Worm (Caenorhabditis elegans) whole organism, L1 larva: ENCODE data around the gene T28A8.5.

ENCODE experiments used
- C34B4.2 ChIP-seq: sonication (generic microtip); optimal IDR thresholded peaks from 2 replicates; lab custom pipeline; 2017; ENCODE audit warnings: mild to moderate bottlenecking, missing genetic modification characterization, missing compliant biosample characterization
- F16B12.6 ChIP-seq: fragments of 150-350 bp; optimal IDR thresholded peaks from 2 replicates; lab custom pipeline; 2014; ENCODE audit warnings: missing biosample characterization, missing genetic modification characterization
- Y116A8C.19 ChIP-seq: sonication (generic microtip); optimal IDR thresholded peaks from 2 replicates; lab custom pipeline; 2016; ENCODE audit warnings: missing compliant biosample characterization, missing genetic modification characterization, borderline replicate concordance
- aha-1 ChIP-seq: fragments of 150-350 bp; optimal IDR thresholded peaks from 2 replicates; lab custom pipeline; 2014; ENCODE audit warnings: missing biosample characterization, missing genetic modification characterization
- blmp-1 ChIP-seq: fragments of 150-350 bp; optimal IDR thresholded peaks from 2 replicates; lab custom pipeline; 2014; ENCODE audit warnings: missing biosample characterization, missing genetic modification characterization
- ceh-88 ChIP-seq: fragments of 200-800 bp; sonication (Bioruptor generic); IDR thresholded peaks from 2 replicates; pipeline ENCODE4 v1.3.6; 2022; ENCODE audit warnings: missing genetic modification characterization, missing compliant biosample characterization
- dpl-1 ChIP-seq, 3 experiments: fragments of 150-350 bp in 2 of 3; sonication (generic microtip) in 1 of 3; optimal IDR thresholded peaks; 2 replicates each; lab custom pipeline; 2014 to 2017; ENCODE audit warnings: missing biosample characterization in 3 of 3, missing genetic modification characterization in 3 of 3, missing genetic modification reagents in 3 of 3
- efl-1 ChIP-seq, 4 experiments: fragments of 150-350 bp; optimal IDR thresholded peaks in 3 of 4; peaks in 1 of 4; 1 replicate in 1 of 4; 2 replicates in 3 of 4; lab custom pipeline; 2014; ENCODE audit warnings: missing biosample characterization in 2 of 4, missing genetic modification characterization in 2 of 4, missing genetic modification reagents in 2 of 4
- efl-3 ChIP-seq: fragments of 200-800 bp; sonication (Bioruptor generic); optimal IDR thresholded peaks from 2 replicates; lab custom pipeline; 2018; ENCODE audit warnings: mild to moderate bottlenecking, missing genetic modification characterization, missing compliant biosample characterization
- elt-2 ChIP-seq: sonication (generic microtip); optimal IDR thresholded peaks from 2 replicates; lab custom pipeline; 2016; ENCODE audit warnings: missing genetic modification characterization, mild to moderate bottlenecking, inconsistent platforms, missing compliant biosample characterization, missing genetic modification reagents
- elt-3 ChIP-seq, 6 experiments: fragments of 150-350 bp in 1 of 6; sonication (generic microtip); optimal IDR thresholded peaks; 2 replicates each; lab custom pipeline; 2017 to 2018; ENCODE audit warnings: missing biosample characterization in 6 of 6, missing genetic modification characterization in 6 of 6, inconsistent platforms in 1 of 6
- fkh-10 ChIP-seq: sonication (generic microtip); optimal IDR thresholded peaks from 2 replicates; lab custom pipeline; 2017; ENCODE audit warnings: missing biosample characterization, missing genetic modification reagents, missing genetic modification characterization
- hlh-4 ChIP-seq: sonication (generic microtip); optimal IDR thresholded peaks from 2 replicates; lab custom pipeline; 2016; ENCODE audit warnings: mild to moderate bottlenecking, missing genetic modification characterization, missing compliant biosample characterization
- hpl-2 ChIP-seq: fragments of 150-350 bp; optimal IDR thresholded peaks from 2 replicates; lab custom pipeline; 2014; ENCODE audit warnings: missing biosample characterization, missing genetic modification reagents, missing genetic modification characterization
- irx-1 ChIP-seq: sonication (generic microtip); optimal IDR thresholded peaks from 2 replicates; lab custom pipeline; 2016; ENCODE audit warnings: missing genetic modification characterization, missing compliant biosample characterization
- isw-1 ChIP-seq: fragments of 200-800 bp; sonication (Bioruptor generic); IDR thresholded peaks from 2 replicates; pipeline ENCODE4 v1.3.6; 2022; ENCODE audit warnings: missing genetic modification characterization, missing compliant biosample characterization
- lin-13 ChIP-seq: fragments of 150-350 bp; optimal IDR thresholded peaks from 2 replicates; lab custom pipeline; 2014; ENCODE audit warnings: missing biosample characterization, missing genetic modification reagents, missing genetic modification characterization
- lin-14 ChIP-seq: fragments of 200-800 bp; sonication (Bioruptor generic); optimal IDR thresholded peaks from 2 replicates; lab custom pipeline; 2018; ENCODE audit warnings: mild to moderate bottlenecking, missing genetic modification characterization, moderate library complexity, missing compliant biosample characterization
- lin-35 ChIP-seq, 2 experiments: fragments of 150-350 bp; optimal IDR thresholded peaks; 2 replicates each; lab custom pipeline; 2014; ENCODE audit warnings: missing biosample characterization in 2 of 2, missing genetic modification characterization in 2 of 2, missing genetic modification reagents in 2 of 2
- lir-3 ChIP-seq: sonication (generic microtip); optimal IDR thresholded peaks from 2 replicates; lab custom pipeline; 2016; ENCODE audit warnings: mild to moderate bottlenecking, missing genetic modification characterization, moderate library complexity, missing compliant biosample characterization; ENCODE audit not compliant: poor library complexity
- mef-2 ChIP-seq: fragments of 150-350 bp; optimal IDR thresholded peaks from 2 replicates; lab custom pipeline; 2014; ENCODE audit warnings: missing biosample characterization, missing genetic modification characterization
- nhr-11 ChIP-seq: fragments of 150-350 bp; optimal IDR thresholded peaks from 2 replicates; lab custom pipeline; 2014; ENCODE audit warnings: missing biosample characterization, missing genetic modification characterization
- nhr-12 ChIP-seq: sonication (generic microtip); optimal IDR thresholded peaks from 2 replicates; lab custom pipeline; 2017; ENCODE audit warnings: missing biosample characterization, missing genetic modification characterization
- nhr-19 ChIP-seq: fragments of 200-800 bp; sonication (Bioruptor generic); conservative IDR thresholded peaks from 2 replicates; pipeline ENCODE4 v1.3.6; 2022; ENCODE audit warnings: missing genetic modification characterization, missing compliant biosample characterization
- nhr-20 ChIP-seq: sonication (generic microtip); optimal IDR thresholded peaks from 2 replicates; lab custom pipeline; 2016; ENCODE audit warnings: mild to moderate bottlenecking, missing genetic modification characterization, missing compliant biosample characterization
- nhr-47 ChIP-seq: sonication (generic microtip); optimal IDR thresholded peaks from 2 replicates; lab custom pipeline; 2016; ENCODE audit warnings: mild to moderate bottlenecking, missing genetic modification characterization, moderate library complexity, missing compliant biosample characterization
- nhr-71 ChIP-seq: sonication (generic microtip); optimal IDR thresholded peaks from 2 replicates; lab custom pipeline; 2016; ENCODE audit warnings: mild to moderate bottlenecking, missing genetic modification characterization, moderate library complexity, missing compliant biosample characterization
- nhr-85 ChIP-seq: sonication (generic microtip); peaks from one replicate; lab custom pipeline; 2016; ENCODE audit warnings: missing genetic modification characterization, inconsistent platforms, missing compliant biosample characterization
- pax-3 ChIP-seq: fragments of 200-800 bp; sonication (Bioruptor generic); optimal IDR thresholded peaks from 2 replicates; lab custom pipeline; 2018; ENCODE audit warnings: mild to moderate bottlenecking, missing genetic modification characterization, moderate library complexity, missing compliant biosample characterization
- pqm-1 ChIP-seq: sonication (generic microtip); optimal IDR thresholded peaks from 3 replicates; lab custom pipeline; 2017; ENCODE audit warnings: missing biosample characterization, missing genetic modification characterization
- skn-1 ChIP-seq: fragments of 150-350 bp; optimal IDR thresholded peaks from 2 replicates; lab custom pipeline; 2014; ENCODE audit warnings: missing biosample characterization, missing genetic modification characterization
- swsn-7 ChIP-seq: sonication (generic microtip); optimal IDR thresholded peaks from 2 replicates; lab custom pipeline; 2016; ENCODE audit warnings: missing genetic modification characterization, missing compliant biosample characterization
- tbx-2 ChIP-seq: sonication (generic microtip); optimal IDR thresholded peaks from 2 replicates; lab custom pipeline; 2016; ENCODE audit warnings: missing genetic modification characterization, missing compliant biosample characterization
- unc-130 ChIP-seq: fragments of 150-350 bp; optimal IDR thresholded peaks from 2 replicates; lab custom pipeline; 2017; ENCODE audit warnings: missing biosample characterization, missing genetic modification characterization, inconsistent platforms
- unc-62 ChIP-seq: fragments of 150-350 bp; optimal IDR thresholded peaks from 2 replicates; lab custom pipeline; 2014; ENCODE audit warnings: missing biosample characterization, missing genetic modification reagents, missing genetic modification characterization
- unc-98 ChIP-seq: fragments of 200-800 bp; sonication (Bioruptor generic); IDR thresholded peaks from 2 replicates; pipeline ENCODE4 v1.3.6; 2022; ENCODE audit warnings: missing genetic modification characterization, missing compliant biosample characterization
- vab-15 ChIP-seq: sonication (generic microtip); optimal IDR thresholded peaks from 2 replicates; lab custom pipeline; 2017; ENCODE audit warnings: missing genotype, mild to moderate bottlenecking, missing genetic modification characterization, missing compliant biosample characterization
- zag-1 ChIP-seq: fragments of 150-350 bp; optimal IDR thresholded peaks from 2 replicates; lab custom pipeline; 2014; ENCODE audit warnings: missing biosample characterization, missing genetic modification characterization
- ztf-11 ChIP-seq, 2 experiments: sonication (generic microtip); optimal IDR thresholded peaks; 2 replicates each; lab custom pipeline; 2016 to 2017; ENCODE audit warnings: missing genetic modification characterization in 2 of 2, missing biosample characterization in 1 of 2, missing compliant biosample characterization in 1 of 2

Gene T28A8.5

ce11 chrIII:13535735-13536390 lies 34.4 kb downstream of the T28A8.5 start:
- TF ChIP-seq tbx-2 (no peak), efl-1 (optimal IDR thresholded peaks at IDR 0.05; lab: Kevin White, UChicago) (no peak), efl-1 (GFP tag; optimal IDR thresholded peaks at IDR 0.05 in 1 of 2; lab: Kevin White, UChicago) (peak in 1 of 2 experiments; percentile 39)

DNA sequence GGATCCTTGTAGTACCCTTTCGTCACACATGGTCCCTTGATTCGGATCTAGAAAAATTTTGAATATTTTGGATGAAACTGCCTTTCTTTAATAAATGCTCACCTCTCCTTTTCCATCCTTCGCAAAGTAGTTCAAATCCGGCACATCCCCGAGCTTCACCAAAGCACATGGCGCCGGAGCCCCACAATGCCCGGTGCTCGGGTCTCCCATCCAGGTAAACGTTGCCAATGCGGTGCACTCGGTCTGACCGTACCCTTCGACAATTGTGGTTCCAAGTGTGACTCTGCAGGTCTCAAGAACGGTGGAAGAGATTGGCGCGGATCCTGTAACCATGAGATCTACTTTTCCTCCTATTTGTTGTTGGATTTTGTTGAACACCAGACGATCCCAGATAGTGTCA lies 39.4 kb downstream of the T28A8.5 start:
- no peak for TF ChIP-seq C34B4.2 (tag; lab: Kevin White, UChicago)
- TF ChIP-seq unc-98 (GFP tag; lab: Robert Waterston, UW) = no peak
- TF ChIP-seq zag-1 = no peak
- no peak for TF ChIP-seq unc-62
- no peak for TF ChIP-seq fkh-10 (GFP tag; lab: Kevin White, UChicago)
- TF ChIP-seq aha-1 (tag; lab: Kevin White, UChicago) = no peak
- no peak for TF ChIP-seq skn-1 (tag; lab: Kevin White, UChicago)
- no peak for TF ChIP-seq efl-1 (optimal IDR thresholded peaks at IDR 0.05; lab: Kevin White, UChicago)
- TF ChIP-seq efl-1 (GFP tag; optimal IDR thresholded peaks at IDR 0.05 in 1 of 2; lab: Kevin White, UChicago) = no peak
- no peak for TF ChIP-seq isw-1
- TF ChIP-seq tbx-2 = no peak
- TF ChIP-seq nhr-47 (tag; lab: Kevin White, UChicago) = no peak
- no peak for TF ChIP-seq hpl-2 (GFP tag; lab: Kevin White, UChicago)
- no peak for TF ChIP-seq vab-15 (tag; lab: Kevin White, UChicago)
- no peak for TF ChIP-seq nhr-11 (tag; lab: Kevin White, UChicago)
- TF ChIP-seq nhr-12 = no peak

ce11 chrIII:13542458-13542857 lies 41.0 kb downstream of the T28A8.5 start:
- TF ChIP-seq lin-14 (GFP tag; lab: Kevin White, UChicago) (peak; percentile 24), elt-3 (tag; optimal IDR thresholded peaks at IDR 0.05; lab: Kevin White, UChicago) (peak; percentile 0 to 88 (median 52)), elt-2 (tag; lab: Kevin White, UChicago) (peak; percentile 17), ztf-11 (tag; optimal IDR thresholded peaks at IDR 0.05; lab: Kevin White, UChicago) (no peak), pqm-1 (tag; lab: Kevin White, UChicago) (no peak), nhr-71 (tag; lab: Kevin White, UChicago) (peak; percentile 13), nhr-85 (tag; lab: Kevin White, UChicago) (peak; percentile 58), lin-35 (GFP tag; optimal IDR thresholded peaks at IDR 0.05; lab: Kevin White, UChicago) (peak in 1 of 2 experiments; percentile 27), efl-1 (optimal IDR thresholded peaks at IDR 0.05; lab: Kevin White, UChicago) (no peak), efl-1 (GFP tag; optimal IDR thresholded peaks at IDR 0.05 in 1 of 2; lab: Kevin White, UChicago) (peak in 1 of 2 experiments; percentile 66), dpl-1 (GFP tag; optimal IDR thresholded peaks at IDR 0.05; lab: Kevin White, UChicago) (peak in 1 of 3 experiments; percentile 14), blmp-1 (tag; lab: Kevin White, UChicago) (peak; percentile 8), nhr-20 (tag; lab: Kevin White, UChicago) (peak; percentile 0), isw-1 (no peak)
- TF ChIP-seq, all 84 proteins: peak for 10

- TF ChIP-seq lir-3 (tag; lab: Kevin White, UChicago) = no peak
- no peak for TF ChIP-seq Y116A8C.19 (tag; lab: Kevin White, UChicago)
- no peak for TF ChIP-seq mef-2 (tag; lab: Kevin White, UChicago)
- no peak for TF ChIP-seq F16B12.6 (tag; lab: Kevin White, UChicago)
- TF ChIP-seq efl-3 = no peak
- TF ChIP-seq elt-2 (tag; lab: Kevin White, UChicago) = no peak
- TF ChIP-seq swsn-7 (tag; lab: Kevin White, UChicago) = no peak
- TF ChIP-seq nhr-19 = no peak
- no peak for TF ChIP-seq pax-3
- TF ChIP-seq blmp-1 (tag; lab: Kevin White, UChicago) = no peak
- no peak for TF ChIP-seq nhr-12
- TF ChIP-seq hlh-4 (tag; lab: Kevin White, UChicago) = no peak
- no peak for TF ChIP-seq nhr-85 (tag; lab: Kevin White, UChicago)
- no peak for TF ChIP-seq unc-130 (tag; lab: Kevin White, UChicago)
- TF ChIP-seq tbx-2 = no peak
- TF ChIP-seq lin-13 (GFP tag; lab: Kevin White, UChicago) = no peak
- TF ChIP-seq ceh-88 = no peak
- TF ChIP-seq irx-1 (tag; lab: Kevin White, UChicago) = no peak
- no peak for TF ChIP-seq unc-98 (GFP tag; lab: Robert Waterston, UW)
These were observed 42.0 kb downstream of the T28A8.5 start, which contains the start of gene acs-5 for ce11 chrIII:13543434-13543833. Gene acs-5 (minus strand): TSS chrIII:13543534.
